Worm (Caenorhabditis elegans) whole organism, L3 larva: ENCODE measurements around the gene tsen-2.

Source experiments
- R02D3.7 ChIP-seq: fragments of 150-350 bp; optimal IDR thresholded peaks from 2 replicates; lab custom pipeline; 2014; ENCODE audit warnings: missing biosample characterization, missing genetic modification characterization
- aly-2 ChIP-seq: fragments of 150-350 bp; optimal IDR thresholded peaks from 2 replicates; lab custom pipeline; 2014; ENCODE audit warnings: missing biosample characterization, missing genetic modification characterization
- ama-1 ChIP-seq: fragments of 150-350 bp; optimal IDR thresholded peaks from 2 replicates; lab custom pipeline; 2018
- ceh-82 ChIP-seq: fragments of 150-350 bp; optimal IDR thresholded peaks from 2 replicates; lab custom pipeline; 2014; ENCODE audit warnings: missing biosample characterization, missing genetic modification characterization
- daf-12 ChIP-seq: fragments of 150-350 bp; optimal IDR thresholded peaks from 2 replicates; lab custom pipeline; 2014; ENCODE audit warnings: missing biosample characterization, missing genetic modification reagents, missing genetic modification characterization
- egl-27 ChIP-seq: sonication (generic microtip); optimal IDR thresholded peaks from 4 replicates; lab custom pipeline; 2017; ENCODE audit warnings: missing biosample characterization, missing genetic modification reagents, missing genetic modification characterization
- egl-5 ChIP-seq: fragments of 150-350 bp; optimal IDR thresholded peaks from 2 replicates; lab custom pipeline; 2017; ENCODE audit warnings: missing biosample characterization, missing genetic modification reagents, missing genetic modification characterization, inconsistent platforms
- elt-2 ChIP-seq: sonication (generic microtip); optimal IDR thresholded peaks from 2 replicates; lab custom pipeline; 2016; ENCODE audit warnings: missing genetic modification reagents, mild to moderate bottlenecking, missing genetic modification characterization, missing compliant biosample characterization
- elt-3 ChIP-seq, 3 experiments: fragments of 150-350 bp in 1 of 3; sonication (generic microtip) in 2 of 3; optimal IDR thresholded peaks; 2 replicates in 2 of 3; 4 replicates in 1 of 3; lab custom pipeline; 2014 to 2017; ENCODE audit warnings: missing biosample characterization in 3 of 3, missing genetic modification characterization in 3 of 3
- fkh-2 ChIP-seq: fragments of 150-350 bp; optimal IDR thresholded peaks from 2 replicates; lab custom pipeline; 2014; ENCODE audit warnings: missing biosample characterization, missing genetic modification reagents, missing genetic modification characterization
- fos-1 ChIP-seq: fragments of 150-350 bp; optimal IDR thresholded peaks from 2 replicates; lab custom pipeline; 2014; ENCODE audit warnings: missing biosample characterization, missing genetic modification characterization
- jun-1 ChIP-seq: fragments of 150-350 bp; optimal IDR thresholded peaks from 2 replicates; lab custom pipeline; 2014; ENCODE audit warnings: missing biosample characterization, missing genetic modification reagents, missing genetic modification characterization
- lin-15B ChIP-seq: fragments of 150-350 bp; optimal IDR thresholded peaks from 2 replicates; lab custom pipeline; 2014; ENCODE audit warnings: missing biosample characterization, missing genetic modification characterization
- lin-39 ChIP-seq: fragments of 150-350 bp; optimal IDR thresholded peaks from 2 replicates; lab custom pipeline; 2018; ENCODE audit warnings: missing biosample characterization, missing genetic modification reagents, missing genetic modification characterization
- lsy-12 ChIP-seq: sonication (generic microtip); optimal IDR thresholded peaks from 2 replicates; lab custom pipeline; 2016; ENCODE audit warnings: mild to moderate bottlenecking, missing genetic modification characterization, missing compliant biosample characterization
- mdl-1 ChIP-seq: fragments of 150-350 bp; optimal IDR thresholded peaks from 2 replicates; lab custom pipeline; 2014; ENCODE audit warnings: missing biosample characterization, missing genetic modification characterization
- mml-1 ChIP-seq: fragments of 150-350 bp; sonication (generic microtip); optimal IDR thresholded peaks from 3 replicates; lab custom pipeline; 2014; ENCODE audit warnings: missing biosample characterization, missing genetic modification characterization
- nfya-1 ChIP-seq: sonication (generic microtip); optimal IDR thresholded peaks from 2 replicates; lab custom pipeline; 2017; ENCODE audit warnings: missing genetic modification characterization, mild to moderate bottlenecking, missing compliant biosample characterization, antibody characterized with exemption, moderate library complexity; ENCODE audit not compliant: insufficient read depth
- nhr-11 ChIP-seq: fragments of 150-350 bp; optimal IDR thresholded peaks from 2 replicates; lab custom pipeline; 2014; ENCODE audit warnings: missing biosample characterization, missing genetic modification characterization
- nhr-12 ChIP-seq: fragments of 150-350 bp; optimal IDR thresholded peaks from 2 replicates; lab custom pipeline; 2014; ENCODE audit warnings: missing biosample characterization, missing genetic modification characterization
- nhr-237 ChIP-seq: fragments of 150-350 bp; optimal IDR thresholded peaks from 2 replicates; lab custom pipeline; 2014; ENCODE audit warnings: missing biosample characterization, missing genetic modification characterization
- nhr-25 ChIP-seq: sonication (generic microtip); optimal IDR thresholded peaks from 2 replicates; lab custom pipeline; 2017; ENCODE audit warnings: missing biosample characterization, missing genetic modification characterization
- nhr-43 ChIP-seq: sonication (generic microtip); optimal IDR thresholded peaks from 2 replicates; lab custom pipeline; 2016; ENCODE audit warnings: mild to moderate bottlenecking, missing genetic modification characterization, missing compliant biosample characterization; ENCODE audit not compliant: poor library complexity, severe bottlenecking
- nhr-76 ChIP-seq: fragments of 150-350 bp; sonication (generic microtip); optimal IDR thresholded peaks from 5 replicates; lab custom pipeline; 2014; ENCODE audit warnings: missing biosample characterization, missing genetic modification characterization
- nhr-77 ChIP-seq: fragments of 150-350 bp; optimal IDR thresholded peaks from 2 replicates; lab custom pipeline; 2014; ENCODE audit warnings: missing biosample characterization, missing genetic modification characterization
- pha-4 ChIP-seq: fragments of 150-350 bp; optimal IDR thresholded peaks from 2 replicates; lab custom pipeline; 2014; ENCODE audit warnings: missing biosample characterization, missing genetic modification reagents, missing genetic modification characterization
- pqm-1 ChIP-seq: fragments of 150-350 bp; optimal IDR thresholded peaks from 2 replicates; lab custom pipeline; 2017; ENCODE audit warnings: missing biosample characterization, missing genetic modification characterization, inconsistent platforms
- sea-2 ChIP-seq: fragments of 150-350 bp; sonication (generic microtip); optimal IDR thresholded peaks from 4 replicates; lab custom pipeline; 2014; ENCODE audit warnings: missing biosample characterization, missing genetic modification reagents, missing genetic modification characterization
- skn-1 ChIP-seq: fragments of 150-350 bp; optimal IDR thresholded peaks from 2 replicates; lab custom pipeline; 2014; ENCODE audit warnings: missing biosample characterization, missing genetic modification characterization
- snpc-4 ChIP-seq: fragments of 150-350 bp; optimal IDR thresholded peaks from 2 replicates; lab custom pipeline; 2014; ENCODE audit warnings: missing biosample characterization, missing genetic modification characterization
- tbx-2 ChIP-seq: sonication (generic microtip); optimal IDR thresholded peaks from 2 replicates; lab custom pipeline; 2016; ENCODE audit warnings: mild to moderate bottlenecking, missing genetic modification characterization, missing compliant biosample characterization
- unc-39 ChIP-seq: sonication (generic microtip); optimal IDR thresholded peaks from 4 replicates; lab custom pipeline; 2017; ENCODE audit warnings: missing biosample characterization, missing genetic modification characterization
- unc-62 ChIP-seq: fragments of 150-350 bp; sonication (generic microtip); optimal IDR thresholded peaks from 4 replicates; lab custom pipeline; 2014; ENCODE audit warnings: missing biosample characterization, missing genetic modification reagents, missing genetic modification characterization
- zag-1 ChIP-seq: fragments of 150-350 bp; optimal IDR thresholded peaks from 2 replicates; lab custom pipeline; 2014; ENCODE audit warnings: missing biosample characterization, missing genetic modification characterization

The tsen-2 gene

DNA sequence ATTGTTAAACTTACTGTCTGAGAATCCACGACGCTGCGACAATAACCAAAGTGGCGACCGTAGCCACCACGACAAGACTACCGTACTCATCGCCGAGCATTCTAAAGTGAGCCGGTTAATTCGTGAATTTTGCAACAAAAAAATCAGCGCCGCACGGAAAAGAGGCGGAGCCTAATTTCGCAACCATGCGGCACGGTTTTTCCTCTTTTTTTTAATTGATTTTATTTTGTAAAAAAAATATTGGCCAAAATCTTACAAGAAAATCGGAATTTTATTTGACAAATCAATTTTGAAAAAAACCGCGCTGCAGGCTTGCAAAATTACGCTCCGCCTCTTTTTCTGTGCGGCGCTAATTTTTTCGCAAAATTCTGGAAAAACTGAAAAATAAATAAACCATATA lies 35.5 kb upstream of the tsen-2 start, which contains the start of gene dolk-1:
TSS of gene dolk-1 (minus strand) at position 101 of the 400 bp plus-strand sequence.
- TF ChIP-seq sea-2 (GFP tag; lab: Kevin White, UChicago) = no peak
- TF ChIP-seq unc-62 (GFP tag; lab: Kevin White, UChicago) = no peak
- no peak for TF ChIP-seq elt-2 (tag; lab: Kevin White, UChicago)
- TF ChIP-seq egl-27 (tag; lab: Kevin White, UChicago) = no peak
- no peak for TF ChIP-seq tbx-2 (tag; lab: Kevin White, UChicago)
- no peak for TF ChIP-seq fkh-2 (tag; lab: Kevin White, UChicago)
- no peak for TF ChIP-seq unc-39 (tag; lab: Kevin White, UChicago)
- TF ChIP-seq nhr-77 = no peak
- TF ChIP-seq pqm-1 (tag; lab: Kevin White, UChicago) = no peak
- no peak for TF ChIP-seq egl-5 (tag; lab: Kevin White, UChicago)
- no peak for TF ChIP-seq lin-15B (tag; lab: Kevin White, UChicago)
- TF ChIP-seq fos-1 = no peak
- TF ChIP-seq daf-12 = no peak
- no peak for TF ChIP-seq pha-4 (tag; lab: Kevin White, UChicago)
- no peak for TF ChIP-seq lsy-12 (tag; lab: Kevin White, UChicago)
- TF ChIP-seq aly-2 = no peak
- no peak for TF ChIP-seq lin-39 (tag; lab: Kevin White, UChicago)
- no peak for TF ChIP-seq mdl-1
- TF ChIP-seq nhr-43 (tag; lab: Kevin White, UChicago) = no peak
- no peak for TF ChIP-seq jun-1

DNA sequence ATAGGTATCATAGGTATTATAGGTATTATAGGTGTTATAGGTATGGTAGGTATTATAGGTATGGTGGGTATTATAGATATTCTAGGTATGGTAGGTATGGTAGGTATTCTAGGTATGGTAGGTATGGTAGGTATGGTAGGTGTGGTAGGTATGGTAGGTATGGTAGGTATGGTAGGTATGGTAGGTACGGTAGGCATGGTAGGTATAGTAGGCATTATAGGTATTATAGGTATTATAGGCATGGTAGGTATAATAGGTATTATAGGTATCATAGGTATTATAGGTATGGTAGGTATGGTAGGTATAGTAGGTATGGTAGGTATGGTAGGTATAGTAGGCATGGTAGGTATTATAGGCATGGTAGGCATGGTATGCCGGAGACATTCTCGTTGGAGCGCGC lies 33.9 kb upstream of the tsen-2 start:
- TF ChIP-seq nhr-12 = no peak

DNA sequence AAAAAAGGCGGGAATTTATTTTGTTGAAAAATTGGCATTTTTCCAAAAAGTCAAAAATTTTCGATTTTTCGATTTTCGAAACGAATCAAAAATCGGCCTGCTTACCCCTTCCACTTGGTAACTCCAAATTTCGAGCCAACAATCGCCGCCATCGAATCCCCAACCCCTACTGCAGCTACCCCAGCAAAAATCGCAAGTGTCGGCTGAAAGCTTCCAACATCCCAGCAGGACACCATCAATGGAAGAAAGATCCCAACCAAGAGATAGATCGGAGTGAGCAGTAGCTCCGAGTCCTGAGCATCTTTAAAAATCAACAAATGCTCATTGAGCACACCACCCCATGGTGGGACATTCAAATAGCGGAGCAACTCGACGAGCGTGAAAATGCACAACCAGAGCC lies 32.8 kb upstream of the tsen-2 start:
- TF ChIP-seq zag-1 (tag; lab: Kevin White, UChicago) = no peak
- no peak for TF ChIP-seq egl-27 (tag; lab: Kevin White, UChicago)
- TF ChIP-seq elt-2 (tag; lab: Kevin White, UChicago) = no peak
- TF ChIP-seq lin-15B (tag; lab: Kevin White, UChicago) = no peak
- TF ChIP-seq nhr-11 (tag; lab: Kevin White, UChicago) = no peak
- TF ChIP-seq, all 47 proteins: peak for 0

DNA sequence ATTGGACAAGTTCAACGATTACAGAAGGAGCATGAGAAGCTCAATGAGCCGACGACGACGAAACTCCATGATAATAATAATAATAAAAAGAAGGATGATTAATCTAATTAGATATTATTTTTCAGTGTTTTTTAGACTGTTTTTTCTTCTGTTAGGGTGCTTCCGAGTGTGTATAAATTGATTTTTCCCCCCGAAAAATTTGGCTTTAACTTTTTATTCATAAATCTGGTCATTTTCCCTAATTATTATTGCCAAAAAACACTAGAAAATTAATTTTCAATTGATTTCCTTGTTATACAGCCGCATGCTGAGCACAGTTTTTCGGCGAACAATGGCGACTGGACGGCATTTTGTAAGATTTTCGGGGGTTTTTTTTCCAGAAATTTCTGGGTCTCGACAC lies 25.5 kb upstream of the tsen-2 start, which contains the start of gene nft-1:
TSS of gene nft-1 (plus strand) at position 301 of the 400 bp plus-strand sequence.
- no peak for TF ChIP-seq jun-1
- TF ChIP-seq R02D3.7 (tag; lab: Kevin White, UChicago) = no peak
- no peak for TF ChIP-seq nhr-11 (tag; lab: Kevin White, UChicago)
- TF ChIP-seq lin-15B (tag; lab: Kevin White, UChicago) = no peak
- TF ChIP-seq egl-5 (tag; lab: Kevin White, UChicago) = no peak
- no peak for TF ChIP-seq skn-1 (tag; lab: Kevin White, UChicago)
- no peak for TF ChIP-seq daf-12
- no peak for TF ChIP-seq elt-2 (tag; lab: Kevin White, UChicago)
- no peak for TF ChIP-seq ceh-82 (tag; lab: Kevin White, UChicago)
- TF ChIP-seq elt-3 (tag; optimal IDR thresholded peaks at IDR 0.05; lab: Kevin White, UChicago) = no peak
- TF ChIP-seq lsy-12 (tag; lab: Kevin White, UChicago) = no peak
- no peak for TF ChIP-seq nhr-76 (tag; lab: Kevin White, UChicago)
- no peak for TF ChIP-seq tbx-2 (tag; lab: Kevin White, UChicago)
- no peak for TF ChIP-seq unc-62 (GFP tag; lab: Kevin White, UChicago)
- TF ChIP-seq zag-1 (tag; lab: Kevin White, UChicago) = no peak

DNA sequence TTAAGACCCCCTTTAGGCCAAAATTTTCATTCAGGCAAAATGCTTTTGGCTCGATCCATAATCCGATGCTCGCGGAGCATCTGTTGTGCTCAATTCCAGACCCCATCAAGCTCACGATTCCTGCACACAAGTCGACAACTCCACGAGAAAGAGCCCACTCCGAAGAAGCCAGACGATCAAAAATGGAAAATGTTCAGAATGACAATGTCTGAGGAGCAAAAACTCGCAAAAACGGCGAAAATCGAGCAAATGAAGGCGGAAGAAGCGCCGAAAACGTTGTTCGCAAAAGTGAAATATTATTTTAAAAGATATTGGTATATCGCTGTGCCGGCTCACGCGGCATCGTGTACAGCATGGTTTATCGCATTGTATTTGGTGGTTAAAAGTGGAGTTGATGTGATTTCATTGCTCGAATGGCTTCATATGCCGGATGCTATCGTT lies 23.6 kb upstream of the tsen-2 start, which contains the start of gene Y56A3A.22:
TSS of gene Y56A3A.22 (plus strand) at position 35 of the 441 bp plus-strand sequence.
- no peak for TF ChIP-seq pha-4 (tag; lab: Kevin White, UChicago)
- TF ChIP-seq egl-5 (tag; lab: Kevin White, UChicago) = no peak
- TF ChIP-seq fos-1 = no peak
- no peak for TF ChIP-seq nhr-76 (tag; lab: Kevin White, UChicago)
- no peak for TF ChIP-seq fkh-2 (tag; lab: Kevin White, UChicago)
- peak; percentile 57 for TF ChIP-seq lsy-12 (tag; lab: Kevin White, UChicago)
- TF ChIP-seq mml-1 (tag; lab: Kevin White, UChicago) = no peak
- peak; percentile 92 for TF ChIP-seq ama-1 (lab: Kevin White, UChicago)
- no peak for TF ChIP-seq egl-27 (tag; lab: Kevin White, UChicago)
- TF ChIP-seq elt-2 (tag; lab: Kevin White, UChicago) = peak; percentile 21
- no peak for TF ChIP-seq snpc-4 (tag; lab: Kevin White, UChicago)
- peak; percentile 36 for TF ChIP-seq nfya-1
- no peak for TF ChIP-seq R02D3.7 (tag; lab: Kevin White, UChicago)
- no peak for TF ChIP-seq unc-62 (GFP tag; lab: Kevin White, UChicago)
- peak in 1 of 3 experiments; percentile 25 for TF ChIP-seq elt-3 (tag; optimal IDR thresholded peaks at IDR 0.05; lab: Kevin White, UChicago)
- no peak for TF ChIP-seq nhr-25 (tag; lab: Kevin White, UChicago)
- TF ChIP-seq nhr-237 (tag; lab: Kevin White, UChicago) = no peak
- TF ChIP-seq sea-2 (GFP tag; lab: Kevin White, UChicago) = no peak
- no peak for TF ChIP-seq unc-39 (tag; lab: Kevin White, UChicago)
- no peak for TF ChIP-seq nhr-11 (tag; lab: Kevin White, UChicago)
- TF ChIP-seq lin-15B (tag; lab: Kevin White, UChicago) = no peak
- peak; percentile 33 for TF ChIP-seq nhr-43 (tag; lab: Kevin White, UChicago)
- TF ChIP-seq mdl-1 = no peak
